Fruit fly (Drosophila melanogaster): Measurements from ENCODE around the gene Mlc-c.

- TF ChIP-seq Sin3A (optimal IDR thresholded peaks at IDR 0.05) (no peak), psq (optimal IDR thresholded peaks at IDR 0.05) (no peak), Myc (optimal IDR thresholded peaks at IDR 0.05) (no peak), ttk (optimal IDR thresholded peaks at IDR 0.05) (no peak), insv (optimal IDR thresholded peaks at IDR 0.05) (no peak), h (optimal IDR thresholded peaks at IDR 0.05) (no peak)
These were observed 35.3 kb downstream of the Mlc-c start for dm6 chrX:5587023-5587422.
